Worm (Caenorhabditis elegans): Measurements from ENCODE around the gene C29H12.2.
A peak's percentile ranks its signal among the peaks of the same experiment; 100 is the strongest.

C29H12.2 gene

ce11 chrII:6173400-6173799 is 49.8 kb downstream of the C29H12.2 start, which contains the start of gene F40H3.2 (continued):
- TF ChIP-seq nhr-85 (tag) (peak; percentile 75), grh-1 (GFP tag; IDR thresholded peaks at IDR 0.05) (no peak), zip-4 (GFP tag; optimal IDR thresholded peaks at IDR 0.05) (no peak), dpl-1 (GFP tag; optimal IDR thresholded peaks at IDR 0.05) (no peak), aly-2 (tag; optimal IDR thresholded peaks at IDR 0.05) (no peak), lin-39 (tag; optimal IDR thresholded peaks at IDR 0.05) (no peak), lin-13 (GFP tag; optimal IDR thresholded peaks at IDR 0.05) (no peak)

- TF ChIP-seq xbp-1 (tag; optimal IDR thresholded peaks at IDR 0.05) (no peak), lin-14 (GFP tag; optimal IDR thresholded peaks at IDR 0.05) (peak; percentile 78), ceh-63 (GFP tag; optimal IDR thresholded peaks at IDR 0.05) (no peak), ceh-90 (tag; optimal IDR thresholded peaks at IDR 0.05) (no peak), dsc-1 (tag; optimal IDR thresholded peaks at IDR 0.05) (no peak), ceh-82 (tag; optimal IDR thresholded peaks at IDR 0.05) (peak in 1 of 3 experiments; percentile 35), nhr-84 (tag; optimal IDR thresholded peaks at IDR 0.05) (no peak), lin-15B (tag; optimal IDR thresholded peaks at IDR 0.05) (no peak), isw-1 (GFP tag; IDR thresholded peaks at IDR 0.05) (no peak)
Observed at ce11 chrII:6175027-6175426, 51.4 kb downstream of the C29H12.2 start.

Measured in whole organism, L1 larva.